Worm (Caenorhabditis elegans): Measurements from ENCODE around the gene C52G5.3.

The C52G5.3 gene

ce11 chrX:12844170-12844569, 1.8 kb downstream of the C52G5.3 start:
- TF ChIP-seq lim-6 (tag; optimal IDR thresholded peaks at IDR 0.05) (no peak), C08G9.2 (tag; optimal IDR thresholded peaks at IDR 0.05) (no peak), hlh-6 (tag; optimal IDR thresholded peaks at IDR 0.05) (no peak), dmd-4 (tag; optimal IDR thresholded peaks at IDR 0.05; ENCODE audit: borderline replicate concordance) (no peak), F13H6.1 (tag; optimal IDR thresholded peaks at IDR 0.05) (no peak)

ce11 chrX:12843530-12843929, 2.4 kb downstream of the C52G5.3 start:
- no peak for TF ChIP-seq pag-3 (tag; optimal IDR thresholded peaks at IDR 0.05; ENCODE audit: borderline replicate concordance)
- no peak for TF ChIP-seq zip-5 (tag; optimal IDR thresholded peaks at IDR 0.05)
- no peak for TF ChIP-seq ceh-9 (tag; optimal IDR thresholded peaks at IDR 0.05)
- TF ChIP-seq mec-3 (tag; optimal IDR thresholded peaks at IDR 0.05; ENCODE audit: borderline replicate concordance), result no peak
- no peak for TF ChIP-seq ceh-48 (tag; optimal IDR thresholded peaks at IDR 0.05)
- no peak for TF ChIP-seq tbx-7 (tag; optimal IDR thresholded peaks at IDR 0.05)
- no peak for TF ChIP-seq ref-2 (tag; optimal IDR thresholded peaks at IDR 0.05)
- no peak for TF ChIP-seq hlh-8 (tag; optimal IDR thresholded peaks at IDR 0.05)
- peak; percentile 30 for TF ChIP-seq sdc-2 (tag; optimal IDR thresholded peaks at IDR 0.05)
- peak; percentile 20 for TF ChIP-seq Y22D7AL.16 (tag; optimal IDR thresholded peaks at IDR 0.05)
- TF ChIP-seq ceh-31 (tag; optimal IDR thresholded peaks at IDR 0.05), result no peak
- peak; percentile 50 for TF ChIP-seq hlh-6 (tag; optimal IDR thresholded peaks at IDR 0.05)
- no peak for TF ChIP-seq fax-1 (tag; optimal IDR thresholded peaks at IDR 0.05)
- TF ChIP-seq C38D4.7 (GFP tag; optimal IDR thresholded peaks at IDR 0.05), result peak; percentile 38
- no peak for TF ChIP-seq ceh-45 (GFP tag; IDR thresholded peaks at IDR 0.05)
- TF ChIP-seq pat-9 (tag; optimal IDR thresholded peaks at IDR 0.05), result peak; percentile 47
- TF ChIP-seq npax-4 (tag; optimal IDR thresholded peaks at IDR 0.05), result no peak
- no peak for TF ChIP-seq K09A11.1 (tag; optimal IDR thresholded peaks at IDR 0.05; ENCODE audit: insufficient read depth)
- no peak for TF ChIP-seq syd-9 (tag; optimal IDR thresholded peaks at IDR 0.05)
- no peak for TF ChIP-seq ceh-22 (tag; optimal IDR thresholded peaks at IDR 0.05)
- no peak for TF ChIP-seq madf-2 (tag; optimal IDR thresholded peaks at IDR 0.05)
- no peak for TF ChIP-seq ets-4 (tag; optimal IDR thresholded peaks at IDR 0.05)
- peak; percentile 9 for TF ChIP-seq sox-4 (tag; optimal IDR thresholded peaks at IDR 0.05)
- TF ChIP-seq ceh-24 (tag; optimal IDR thresholded peaks at IDR 0.05), result no peak
- TF ChIP-seq sox-2 (GFP tag; IDR thresholded peaks at IDR 0.05), result no peak
- TF ChIP-seq lin-11 (tag; optimal IDR thresholded peaks at IDR 0.05), result peak; percentile 17
- TF ChIP-seq ceh-18 (tag; optimal IDR thresholded peaks at IDR 0.05), result no peak
- TF ChIP-seq pha-4 (tag; optimal IDR thresholded peaks at IDR 0.05), result no peak
- TF ChIP-seq ceh-6 (GFP tag; optimal IDR thresholded peaks at IDR 0.05), result peak; percentile 14
- no peak for TF ChIP-seq eyg-1 (tag; optimal IDR thresholded peaks at IDR 0.05)
- TF ChIP-seq ceh-14 (tag; optimal IDR thresholded peaks at IDR 0.05), result no peak
- TF ChIP-seq unc-86 (tag; optimal IDR thresholded peaks at IDR 0.05), result peak; percentile 13
- TF ChIP-seq pros-1 (tag; optimal IDR thresholded peaks at IDR 0.05), result no peak
- TF ChIP-seq elt-4 (tag; optimal IDR thresholded peaks at IDR 0.05), result no peak
- TF ChIP-seq tbx-2 (tag; optimal IDR thresholded peaks at IDR 0.05), result no peak
- TF ChIP-seq ahr-1 (tag; optimal IDR thresholded peaks at IDR 0.05), result no peak
- peak; percentile 11 for TF ChIP-seq K02D7.2 (tag; optimal IDR thresholded peaks at IDR 0.05)
- peak; percentile 59 for TF ChIP-seq elt-2 (tag; optimal IDR thresholded peaks at IDR 0.05)
- peak; percentile 31 for TF ChIP-seq gmeb-2 (tag; optimal IDR thresholded peaks at IDR 0.05)
- no peak for TF ChIP-seq odd-2 (tag; optimal IDR thresholded peaks at IDR 0.05)
- no peak for TF ChIP-seq ceh-2 (tag; optimal IDR thresholded peaks at IDR 0.05)
- TF ChIP-seq ceh-34 (tag; optimal IDR thresholded peaks at IDR 0.05), result no peak
- 0 out of 2 replicates have a peak, but pooled peaks have one; percentile 16 for TF ChIP-seq unc-3 (GFP tag; conservative IDR thresholded peaks at IDR 0.05)
- no peak for TF ChIP-seq unc-3 (tag; optimal IDR thresholded peaks at IDR 0.05)
- peak; percentile 33 for TF ChIP-seq nhr-232 (tag; optimal IDR thresholded peaks at IDR 0.05)
- peak; percentile 5 for TF ChIP-seq hlh-30 (tag; optimal IDR thresholded peaks at IDR 0.05; ENCODE audit: insufficient read depth)
- TF ChIP-seq nfya-1 (tag; optimal IDR thresholded peaks at IDR 0.05), result no peak
- no peak for TF ChIP-seq dmd-4 (tag; optimal IDR thresholded peaks at IDR 0.05; ENCODE audit: borderline replicate concordance)

All from whole organism, late embryonic.